Fruit fly (Drosophila melanogaster) whole organism, embryonic: ENCODE data around the gene Ac76E.

Experiments used
- ATbp ChIP-seq: fragments of 200-800 bp; sonication (Bioruptor generic); optimal IDR thresholded peaks from 2 replicates; lab custom pipeline; 2017; ENCODE audit warnings: missing biosample characterization, mild to moderate bottlenecking, missing genetic modification characterization, missing genetic modification reagents
- Ada2b ChIP-seq: fragments of 200-800 bp; sonication (Bioruptor generic); IDR thresholded peaks from 2 replicates; pipeline ENCODE4 v1.3.6; 2022; ENCODE audit warnings: missing biosample characterization, missing genetic modification characterization
- Asciz ChIP-seq: fragments of 200-800 bp; sonication (Bioruptor generic); optimal IDR thresholded peaks from 2 replicates; lab custom pipeline; 2017; ENCODE audit warnings: missing biosample characterization, mild to moderate bottlenecking, missing genetic modification characterization, missing genetic modification reagents
- B-H1 ChIP-seq: fragments of 200-800 bp; sonication (Bioruptor generic); IDR thresholded peaks from 3 replicates; pipeline ENCODE4 v1.3.6; 2022; ENCODE audit warnings: missing biosample characterization, missing genetic modification characterization
- Bgb ChIP-seq: fragments of 200-800 bp; sonication (Bioruptor generic); IDR thresholded peaks from 2 replicates; pipeline ENCODE4 v1.3.6; 2022; ENCODE audit warnings: missing biosample characterization, missing genetic modification characterization; ENCODE audit not compliant: partially characterized antibody
- CG10654 ChIP-seq: fragments of 200-800 bp; sonication (Bioruptor generic); optimal IDR thresholded peaks from 2 replicates; lab custom pipeline; 2016; ENCODE audit warnings: missing biosample characterization, missing genetic modification characterization
- CG11093 ChIP-seq: fragments of 200-800 bp; sonication (Bioruptor generic); IDR thresholded peaks from 3 replicates; pipeline ENCODE4 v1.3.6; 2022; ENCODE audit warnings: missing biosample characterization, missing genetic modification characterization
- CG11560 ChIP-seq: fragments of 200-800 bp; sonication (Bioruptor generic); IDR thresholded peaks from 3 replicates; pipeline ENCODE4 v1.3.6; 2022; ENCODE audit warnings: missing biosample characterization, missing genetic modification characterization
- CG11723 ChIP-seq: fragments of 200-800 bp; sonication (Bioruptor generic); optimal IDR thresholded peaks from 2 replicates; lab custom pipeline; 2017; ENCODE audit warnings: missing biosample characterization, mild to moderate bottlenecking, missing genetic modification characterization
- CG12769 ChIP-seq: fragments of 200-800 bp; sonication (Bioruptor generic); optimal IDR thresholded peaks from 2 replicates; lab custom pipeline; 2019; ENCODE audit warnings: missing biosample characterization, mild to moderate bottlenecking, missing genetic modification characterization, moderate library complexity
- CG17186 ChIP-seq: fragments of 200-800 bp; sonication (Bioruptor generic); optimal IDR thresholded peaks from 3 replicates; lab custom pipeline; 2017; ENCODE audit warnings: missing biosample characterization, missing genetic modification reagents, missing genetic modification characterization
- CG17829 ChIP-seq: fragments of 200-800 bp; optimal IDR thresholded peaks from 2 replicates; lab custom pipeline; 2019; ENCODE audit warnings: missing biosample characterization, mild to moderate bottlenecking, missing genetic modification characterization, moderate library complexity
- CG1832 ChIP-seq: fragments of 200-800 bp; sonication (Bioruptor generic); optimal IDR thresholded peaks from 2 replicates; lab custom pipeline; 2017; ENCODE audit warnings: missing biosample characterization, mild to moderate bottlenecking, missing genetic modification characterization, inconsistent platforms
- CG32767 ChIP-seq: fragments of 200-800 bp; sonication (Bioruptor generic); IDR thresholded peaks from 2 replicates; pipeline ENCODE4 v1.3.6; 2022; ENCODE audit warnings: missing biosample characterization, missing genetic modification characterization
- CG3281 ChIP-seq: fragments of 200-800 bp; sonication (Bioruptor generic); optimal IDR thresholded peaks from 3 replicates; lab custom pipeline; 2017; ENCODE audit warnings: missing biosample characterization, mild to moderate bottlenecking, missing genetic modification characterization
- CG3726 ChIP-seq: fragments of 200-800 bp; sonication (Bioruptor generic); IDR thresholded peaks from 3 replicates; pipeline ENCODE4, ENCODE4 v1.3.6; 2022; ENCODE audit warnings: missing biosample characterization, missing genetic modification characterization
- CG42726 ChIP-seq: fragments of 200-800 bp; sonication (Bioruptor generic); IDR thresholded peaks from 2 replicates; pipeline ENCODE4 v1.3.6; 2022; ENCODE audit warnings: missing biosample characterization, missing genetic modification characterization; ENCODE audit not compliant: partially characterized antibody
- CG4282 ChIP-seq: fragments of 200-800 bp; sonication (Bioruptor generic); optimal IDR thresholded peaks from 2 replicates; lab custom pipeline; 2016; ENCODE audit warnings: missing biosample characterization, missing genetic modification characterization
- CG6689 ChIP-seq: fragments of 200-800 bp; sonication (Bioruptor generic); IDR thresholded peaks from 2 replicates; pipeline ENCODE4 v1.3.6; 2022; ENCODE audit warnings: missing biosample characterization, missing genetic modification characterization
- CG6854 ChIP-seq: fragments of 200-800 bp; sonication (Bioruptor generic); optimal IDR thresholded peaks from 3 replicates; lab custom pipeline; 2017; ENCODE audit warnings: missing biosample characterization, mild to moderate bottlenecking, missing genetic modification characterization
- CG9876 ChIP-seq: fragments of 200-800 bp; sonication (Bioruptor generic); optimal IDR thresholded peaks from 2 replicates; lab custom pipeline; 2016; ENCODE audit warnings: missing biosample characterization, missing genetic modification characterization
- CHES-1-like ChIP-seq: fragments of 200-800 bp; sonication (Bioruptor generic); optimal IDR thresholded peaks from 2 replicates; lab custom pipeline; 2016; ENCODE audit warnings: missing biosample characterization, missing genetic modification characterization
- Dll ChIP-seq: fragments of 200-800 bp; sonication (Bioruptor generic); IDR thresholded peaks from 4 replicates; pipeline ENCODE4 v1.3.6; 2022; ENCODE audit warnings: missing biosample characterization, missing genetic modification characterization; ENCODE audit not compliant: partially characterized antibody
- Dp ChIP-seq: fragments of 200-800 bp; sonication (Bioruptor generic); optimal IDR thresholded peaks from 2 replicates; lab custom pipeline; 2018; ENCODE audit warnings: missing biosample characterization, mild to moderate bottlenecking, missing genetic modification characterization, moderate library complexity
- Dref ChIP-seq: fragments of 200-800 bp; sonication (Bioruptor generic); IDR thresholded peaks from 2 replicates; pipeline ENCODE4 v1.3.6; 2022; ENCODE audit warnings: missing biosample characterization, missing genetic modification characterization
- Ets65A ChIP-seq: fragments of 200-800 bp; sonication (Bioruptor generic); peaks from one replicate; lab custom pipeline; 2016; ENCODE audit warnings: missing biosample characterization, missing genetic modification characterization
- Fer1 ChIP-seq: fragments of 200-800 bp; sonication (Bioruptor generic); optimal IDR thresholded peaks from 2 replicates; lab custom pipeline; 2017; ENCODE audit warnings: missing biosample characterization, mild to moderate bottlenecking, missing genetic modification characterization
- Fer3 ChIP-seq: fragments of 200-800 bp; sonication (Bioruptor generic); optimal IDR thresholded peaks from 2 replicates; lab custom pipeline; 2018; ENCODE audit warnings: missing biosample characterization, mild to moderate bottlenecking, missing genetic modification characterization, moderate library complexity
- Gug ChIP-seq: fragments of 200-800 bp; sonication (Bioruptor generic); IDR thresholded peaks from 4 replicates; pipeline ENCODE4 v1.3.6; 2022; ENCODE audit warnings: missing biosample characterization, missing genetic modification characterization
- H2.0 ChIP-seq: fragments of 200-800 bp; sonication (Bioruptor generic); IDR thresholded peaks from 2 replicates; pipeline ENCODE4 v1.3.6; 2022; ENCODE audit warnings: missing biosample characterization, missing genetic modification characterization
- HHEX ChIP-seq: fragments of 200-800 bp; sonication (Bioruptor generic); optimal IDR thresholded peaks from 3 replicates; lab custom pipeline; 2017; ENCODE audit warnings: missing biosample characterization, mild to moderate bottlenecking, missing genetic modification characterization, missing genetic modification reagents
- NC2β ChIP-seq: fragments of 200-800 bp; sonication (Bioruptor generic); optimal IDR thresholded peaks from 2 replicates; lab custom pipeline; 2016; ENCODE audit warnings: missing biosample characterization, missing genetic modification characterization
- Opbp ChIP-seq: fragments of 200-800 bp; sonication (Bioruptor generic); IDR thresholded peaks from 3 replicates; pipeline ENCODE4 v1.3.6; 2022; ENCODE audit warnings: missing biosample characterization, missing genetic modification characterization; ENCODE audit not compliant: partially characterized antibody
- Optix ChIP-seq: fragments of 200-800 bp; sonication (Bioruptor generic); IDR thresholded peaks from 3 replicates; pipeline ENCODE4 v1.3.6; 2022; ENCODE audit warnings: missing biosample characterization, missing genetic modification characterization
- Scr ChIP-seq: fragments of 200-800 bp; sonication (Bioruptor generic); IDR thresholded peaks from 2 replicates; pipeline ENCODE4 v1.3.6; 2022; ENCODE audit warnings: missing biosample characterization, missing genetic modification characterization; ENCODE audit not compliant: partially characterized antibody
- Sry-δ ChIP-seq: fragments of 200-800 bp; sonication (Bioruptor generic); optimal IDR thresholded peaks from 2 replicates; lab custom pipeline; 2016; ENCODE audit warnings: missing biosample characterization, missing genetic modification characterization
- YL-1 ChIP-seq: fragments of 200-800 bp; sonication (Bioruptor generic); optimal IDR thresholded peaks from 3 replicates; lab custom pipeline; 2017; ENCODE audit warnings: missing biosample characterization, mild to moderate bottlenecking, missing genetic modification characterization
- ac ChIP-seq: fragments of 200-800 bp; sonication (Bioruptor generic); optimal IDR thresholded peaks from 3 replicates; lab custom pipeline; 2017; ENCODE audit warnings: missing biosample characterization, mild to moderate bottlenecking, missing genetic modification characterization
- amos ChIP-seq: fragments of 200-800 bp; sonication (Bioruptor generic); IDR thresholded peaks from 2 replicates; pipeline ENCODE4 v1.3.6; 2022; ENCODE audit warnings: missing biosample characterization, missing genetic modification characterization; ENCODE audit not compliant: partially characterized antibody
- ara ChIP-seq: fragments of 200-800 bp; sonication (Bioruptor generic); IDR thresholded peaks from 2 replicates; pipeline ENCODE4 v1.3.6; 2022; ENCODE audit warnings: missing biosample characterization, missing genetic modification characterization
- chif ChIP-seq, 2 experiments: fragments of 200-800 bp; sonication (Bioruptor generic); optimal IDR thresholded peaks; 3 replicates each; lab custom pipeline; 2016; ENCODE audit warnings: missing biosample characterization in 2 of 2, missing genetic modification characterization in 2 of 2
- dan ChIP-seq: fragments of 200-800 bp; sonication (Bioruptor generic); IDR thresholded peaks from 2 replicates; pipeline ENCODE4 v1.3.6; 2022; ENCODE audit warnings: missing biosample characterization, missing genetic modification characterization
- dm ChIP-seq: fragments of 200-800 bp; sonication (Bioruptor generic); optimal IDR thresholded peaks from 3 replicates; lab custom pipeline; 2016; ENCODE audit warnings: missing biosample characterization, missing genetic modification characterization
- esg ChIP-seq: fragments of 200-800 bp; sonication (Bioruptor generic); conservative IDR thresholded peaks from 2 replicates; pipeline ENCODE4 v1.3.6; 2022; ENCODE audit warnings: missing biosample characterization, missing genetic modification characterization
- gsb ChIP-seq: fragments of 200-800 bp; sonication (Bioruptor generic); IDR thresholded peaks from 2 replicates; pipeline ENCODE4 v1.3.6; 2022; ENCODE audit warnings: missing biosample characterization, missing genetic modification characterization
- insv ChIP-seq, 2 experiments: fragments of 200-800 bp; sonication (Bioruptor generic); optimal IDR thresholded peaks; 3 replicates each; lab custom pipeline; 2016 to 2018; ENCODE audit warnings: missing biosample characterization in 2 of 2, missing genetic modification characterization in 2 of 2
- lilli ChIP-seq: fragments of 200-800 bp; sonication (Bioruptor generic); optimal IDR thresholded peaks from 3 replicates; lab custom pipeline; 2016; ENCODE audit warnings: missing biosample characterization, missing genetic modification characterization
- seq ChIP-seq: fragments of 200-800 bp; sonication (Bioruptor generic); IDR thresholded peaks from 2 replicates; pipeline ENCODE4 v1.3.6; 2022; ENCODE audit warnings: missing biosample characterization, missing genetic modification characterization
- shn ChIP-seq: fragments of 200-800 bp; sonication (Bioruptor generic); optimal IDR thresholded peaks from 3 replicates; lab custom pipeline; 2016; ENCODE audit warnings: missing biosample characterization, missing genetic modification characterization
- vnd ChIP-seq: fragments of 200-800 bp; sonication (Bioruptor generic); IDR thresholded peaks from 3 replicates; pipeline ENCODE4 v1.3.6; 2022; ENCODE audit warnings: missing biosample characterization, missing genetic modification characterization; ENCODE audit not compliant: partially characterized antibody
- zen ChIP-seq: fragments of 200-800 bp; sonication (Bioruptor generic); optimal IDR thresholded peaks from 3 replicates; lab custom pipeline; 2018; ENCODE audit warnings: missing biosample characterization, mild to moderate bottlenecking, missing genetic modification characterization, moderate library complexity

Gene Ac76E

DNA sequence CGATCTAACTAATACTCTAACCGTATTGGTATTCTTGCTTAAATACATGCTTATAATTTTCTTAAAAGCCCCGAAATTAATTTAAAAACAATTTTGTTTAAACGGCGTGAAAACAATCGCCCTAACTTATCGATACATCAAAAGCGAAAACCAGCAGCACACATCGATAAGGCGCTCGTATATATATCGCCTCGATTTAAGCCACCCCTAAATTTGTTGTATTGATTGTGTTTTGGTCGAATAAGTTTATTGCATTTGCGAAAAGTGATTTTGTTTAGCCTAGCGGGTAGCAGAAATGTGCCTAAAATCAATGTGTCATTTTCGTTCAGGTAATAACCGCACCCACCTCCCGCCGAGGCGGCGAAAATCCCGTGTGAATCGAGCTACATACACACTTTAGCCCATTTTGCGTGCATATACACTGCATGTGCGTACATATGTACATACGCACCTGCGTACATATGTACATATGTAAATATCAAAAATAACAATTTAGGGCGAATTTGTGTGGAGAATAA is 52.7 kb downstream of the Ac76E start, which contains the start of the genes CG7646 and Nca (continued):
- TF ChIP-seq CHES-1-like (GFP tag; lab: Kevin White, UChicago) (peak; percentile 39), Bgb (peak; percentile 96), CG12769 (tag; lab: Kevin White, UChicago) (no peak), B-H1 (GFP tag; lab: Robert Waterston, UW) (no peak; the same call in 2 of the 3 replicates), dm (no peak), CG3726 (GFP tag; lab: Robert Waterston, UW) (no peak), Optix (GFP tag; lab: Robert Waterston, UW) (no peak), seq (GFP tag; lab: Robert Waterston, UW) (no peak; the same call in 1 of the 2 replicates), ATbp (peak; percentile 27), Fer3 (tag; lab: Kevin White, UChicago) (no peak), CG17186 (peak; percentile 6), ac (peak; percentile 10), Ada2b (GFP tag; lab: Robert Waterston, UW) (no peak), ara (GFP tag; lab: Robert Waterston, UW) (no peak), NC2β (GFP tag; lab: Kevin White, UChicago) (no peak), dan (GFP tag; lab: Robert Waterston, UW) (no peak), Ets65A (peak; percentile 86), CG9876 (GFP tag; lab: Kevin White, UChicago) (no peak), amos (GFP tag; lab: Robert Waterston, UW) (peak; percentile 96), CG32767 (GFP tag; lab: Robert Waterston, UW) (peak; percentile 78), shn (no peak), Sry-δ (peak; percentile 92), HHEX (GFP tag; lab: Kevin White, UChicago) (no peak), CG42726 (peak; percentile 85), Opbp (peak; percentile 94), CG11560 (no peak), CG10654 (GFP tag; lab: Kevin White, UChicago) (no peak), esg (GFP tag; lab: Robert Waterston, UW) (no peak), Scr (GFP tag; lab: Robert Waterston, UW) (peak; percentile 93), gsb (no peak), zen (tag; lab: Kevin White, UChicago) (peak; percentile 55), CG11723 (GFP tag; lab: Kevin White, UChicago) (no peak), CG17829 (tag; lab: Kevin White, UChicago) (peak; percentile 20), insv (GFP tag; optimal IDR thresholded peaks at IDR 0.05; lab: Kevin White, UChicago) (peak in 1 of 2 experiments; percentile 91), CG6689 (GFP tag; lab: Robert Waterston, UW) (no peak), H2.0 (no peak), Dll (GFP tag; lab: Robert Waterston, UW) (peak; percentile 92), CG1832 (GFP tag; lab: Kevin White, UChicago) (no peak), Fer1 (GFP tag; lab: Kevin White, UChicago) (no peak), CG4282 (no peak), CG6854 (no peak), Gug (GFP tag; lab: Robert Waterston, UW) (no peak), YL-1 (GFP tag; lab: Kevin White, UChicago) (peak; percentile 65), vnd (GFP tag; lab: Robert Waterston, UW) (peak; percentile 90), chif (GFP tag; optimal IDR thresholded peaks at IDR 0.05; lab: Kevin White, UChicago) (no peak), CG3281 (GFP tag; lab: Kevin White, UChicago) (peak; percentile 28), Dref (GFP tag; lab: Robert Waterston, UW) (peak; percentile 91), Dp (GFP tag; lab: Kevin White, UChicago) (peak; percentile 60), CG11093 (GFP tag; lab: Robert Waterston, UW) (no peak; the same call in 2 of the 3 replicates), Asciz (GFP tag; lab: Kevin White, UChicago) (no peak), lilli (GFP tag; lab: Kevin White, UChicago) (peak; percentile 17)
